Worm (Caenorhabditis elegans): ENCODE data around the gene lin-49.

ce11 chrIV:8651835-8652234 lies 31.4 kb downstream of the lin-49 start, which contains the start of gene C49C8.8:
- TF ChIP-seq mdl-1 (tag; optimal IDR thresholded peaks at IDR 0.05) (no peak), ama-1 (optimal IDR thresholded peaks at IDR 0.05) (no peak), pha-4 (GFP tag; IDR thresholded peaks at IDR 0.05) (no peak), pha-4 (tag; optimal IDR thresholded peaks at IDR 0.05) (no peak), lin-38 (GFP tag; IDR thresholded peaks at IDR 0.05) (no peak), unc-130 (GFP tag; optimal IDR thresholded peaks at IDR 0.05) (no peak), dmd-6 (GFP tag; IDR thresholded peaks at IDR 0.05) (no peak), nhr-76 (tag; optimal IDR thresholded peaks at IDR 0.05) (no peak), snpc-4 (tag; optimal IDR thresholded peaks at IDR 0.05) (no peak), gei-8 (GFP tag; optimal IDR thresholded peaks at IDR 0.05) (no peak), ceh-20 (GFP tag; IDR thresholded peaks at IDR 0.05) (no peak), pqm-1 (tag; optimal IDR thresholded peaks at IDR 0.05) (no peak)

Data from whole organism, L4 larva.